Worm (Caenorhabditis elegans): Measurements from ENCODE around the gene sdz-31.
A peak's percentile ranks its signal among the peaks of the same experiment; 100 is the strongest.

sdz-31 gene

ce11 chrV:9879404-9879803, 563 bp upstream of the sdz-31 start, which contains the start of gene srab-26:
Gene srab-26, minus strand, starts transcription at chrV:9879504.
- TF ChIP-seq egl-27 (tag; optimal IDR thresholded peaks at IDR 0.05) (no peak), ceh-88 (GFP tag; IDR thresholded peaks at IDR 0.05) (no peak), pag-3 (tag; optimal IDR thresholded peaks at IDR 0.05; ENCODE audit: borderline replicate concordance, insufficient read depth) (no peak), tlp-1 (tag; optimal IDR thresholded peaks at IDR 0.05) (no peak), nhr-85 (tag) (no peak), ceh-8 (GFP tag; optimal IDR thresholded peaks at IDR 0.05) (no peak), egl-13 (tag; optimal IDR thresholded peaks at IDR 0.05) (no peak), F16B12.6 (tag; optimal IDR thresholded peaks at IDR 0.05) (no peak), elt-2 (tag; optimal IDR thresholded peaks at IDR 0.05) (no peak), nhr-20 (tag; optimal IDR thresholded peaks at IDR 0.05) (no peak), lir-3 (tag; optimal IDR thresholded peaks at IDR 0.05; ENCODE audit: poor library complexity) (no peak), blmp-1 (tag; optimal IDR thresholded peaks at IDR 0.05) (no peak), lsy-2 (tag; optimal IDR thresholded peaks at IDR 0.05) (no peak)

ce11 chrV:9885918-9886488, 6.0 kb downstream of the sdz-31 start, which contains the start of gene clp-9:
Gene clp-9, minus strand, starts transcription at chrV:9885968.
- peak; percentile 20 for TF ChIP-seq fkh-8 (tag; optimal IDR thresholded peaks at IDR 0.05)
- TF ChIP-seq skn-1 (tag; optimal IDR thresholded peaks at IDR 0.05): peak; percentile 22
- TF ChIP-seq ztf-11 (tag; optimal IDR thresholded peaks at IDR 0.05): no peak
- TF ChIP-seq blmp-1 (tag; optimal IDR thresholded peaks at IDR 0.05): peak; percentile 8
- peak in 1 of 2 experiments; percentile 24 for TF ChIP-seq efl-1 (optimal IDR thresholded peaks at IDR 0.05)
- TF ChIP-seq efl-1 (GFP tag; optimal IDR thresholded peaks at IDR 0.05 in 1 of 2): no peak

ce11 chrV:9889629-9890028, 9.7 kb downstream of the sdz-31 start, which contains the start of gene fshr-1:
Gene fshr-1, plus strand, starts transcription at chrV:9889837.
- TF ChIP-seq grh-1 (GFP tag; IDR thresholded peaks at IDR 0.05): no peak
- peak in 1 of 2 experiments; percentile 14 for TF ChIP-seq lin-35 (GFP tag; optimal IDR thresholded peaks at IDR 0.05)
- TF ChIP-seq isw-1 (GFP tag; IDR thresholded peaks at IDR 0.05): no peak
- TF ChIP-seq ceh-63 (GFP tag; optimal IDR thresholded peaks at IDR 0.05): no peak
- no peak for TF ChIP-seq ets-5 (GFP tag; IDR thresholded peaks at IDR 0.05)
- no peak for TF ChIP-seq fkh-4 (tag; optimal IDR thresholded peaks at IDR 0.05; ENCODE audit: borderline replicate concordance)
- peak; percentile 64 for TF ChIP-seq elt-2 (tag; optimal IDR thresholded peaks at IDR 0.05)
- TF ChIP-seq fkh-10 (GFP tag; optimal IDR thresholded peaks at IDR 0.05): no peak
- TF ChIP-seq lin-15B (tag; optimal IDR thresholded peaks at IDR 0.05): no peak
- TF ChIP-seq nhr-77 (tag; optimal IDR thresholded peaks at IDR 0.05): no peak
- no peak for TF ChIP-seq nhr-12 (tag; optimal IDR thresholded peaks at IDR 0.05)
- no peak for TF ChIP-seq ceh-90 (tag; optimal IDR thresholded peaks at IDR 0.05)
- TF ChIP-seq nhr-20 (tag; optimal IDR thresholded peaks at IDR 0.05): peak; percentile 5
- TF ChIP-seq lir-3 (tag; optimal IDR thresholded peaks at IDR 0.05; ENCODE audit: poor library complexity): no peak
- TF ChIP-seq nhr-19 (GFP tag; conservative IDR thresholded peaks at IDR 0.05): no peak
- no peak for TF ChIP-seq sox-4 (tag; optimal IDR thresholded peaks at IDR 0.05)

- TF ChIP-seq dpl-1 (GFP tag; optimal IDR thresholded peaks at IDR 0.05): no peak
- TF ChIP-seq aly-2 (tag; optimal IDR thresholded peaks at IDR 0.05): no peak
- no peak for TF ChIP-seq rnt-1 (tag; optimal IDR thresholded peaks at IDR 0.05)
- no peak for TF ChIP-seq nhr-47 (tag; optimal IDR thresholded peaks at IDR 0.05)
- no peak for TF ChIP-seq egl-27 (tag; optimal IDR thresholded peaks at IDR 0.05)
- TF ChIP-seq grh-1 (GFP tag; IDR thresholded peaks at IDR 0.05): no peak
- TF ChIP-seq jun-1 (tag; optimal IDR thresholded peaks at IDR 0.05): no peak
Observed at ce11 chrV:9899278-9899677, 19.3 kb downstream of the sdz-31 start, which contains the start of gene egl-47. Gene egl-47, plus strand, starts transcription at chrV:9899578.
